Worm (Caenorhabditis elegans): Measurements from ENCODE around the gene T25F10.3.

T25F10.3 gene

ce11 chrV:6784853-6785492 lies 40.1 kb downstream of the T25F10.3 start, which contains the start of the genes spn-4 and spe-39:
spn-4 (minus strand) TSS chrV:6784903.
spe-39 (plus strand) TSS chrV:6785451.
- no peak for TF ChIP-seq ceh-9 (tag; optimal IDR thresholded peaks at IDR 0.05)
- TF ChIP-seq unc-62 (GFP tag; optimal IDR thresholded peaks at IDR 0.05), result no peak
- no peak for TF ChIP-seq jun-1 (tag; optimal IDR thresholded peaks at IDR 0.05)
- TF ChIP-seq aly-2 (tag; optimal IDR thresholded peaks at IDR 0.05), result no peak
- TF ChIP-seq fkh-10 (GFP tag; optimal IDR thresholded peaks at IDR 0.05), result no peak
- TF ChIP-seq nhr-67 (tag; optimal IDR thresholded peaks at IDR 0.05), result peak; percentile 28
- no peak for TF ChIP-seq nhr-11 (tag; optimal IDR thresholded peaks at IDR 0.05)
- TF ChIP-seq nhr-43 (tag; optimal IDR thresholded peaks at IDR 0.05; ENCODE audit: poor library complexity, severe bottlenecking), result peak; percentile 77
- no peak for TF ChIP-seq egl-27 (tag; optimal IDR thresholded peaks at IDR 0.05)
- TF ChIP-seq fkh-2 (tag; optimal IDR thresholded peaks at IDR 0.05), result no peak
- no peak for TF ChIP-seq ceh-28 (tag; optimal IDR thresholded peaks at IDR 0.05)
- TF ChIP-seq ZK546.5 (tag; optimal IDR thresholded peaks at IDR 0.05), result no peak
- TF ChIP-seq elt-3 (tag; optimal IDR thresholded peaks at IDR 0.05), result no peak
- TF ChIP-seq R02D3.7 (tag; optimal IDR thresholded peaks at IDR 0.05), result peak; percentile 66
- TF ChIP-seq nhr-237 (tag; optimal IDR thresholded peaks at IDR 0.05), result no peak
- no peak for TF ChIP-seq pha-4 (tag; optimal IDR thresholded peaks at IDR 0.05)
- TF ChIP-seq unc-39 (tag; optimal IDR thresholded peaks at IDR 0.05), result no peak
- TF ChIP-seq daf-12 (tag; optimal IDR thresholded peaks at IDR 0.05), result no peak
- TF ChIP-seq mdl-1 (tag; optimal IDR thresholded peaks at IDR 0.05), result no peak
- peak; percentile 29 for TF ChIP-seq pqm-1 (tag; optimal IDR thresholded peaks at IDR 0.05)
- no peak for TF ChIP-seq ztf-11 (tag; optimal IDR thresholded peaks at IDR 0.05)
- TF ChIP-seq mml-1 (tag; optimal IDR thresholded peaks at IDR 0.05), result no peak
- peak; percentile 51 for TF ChIP-seq nhr-76 (tag; optimal IDR thresholded peaks at IDR 0.05)
- TF ChIP-seq lsy-12 (tag; optimal IDR thresholded peaks at IDR 0.05), result peak; percentile 10
- TF ChIP-seq lin-15B (tag; optimal IDR thresholded peaks at IDR 0.05), result peak; percentile 55
- TF ChIP-seq elt-2 (tag; optimal IDR thresholded peaks at IDR 0.05), result peak; percentile 32
- peak; percentile 7 for TF ChIP-seq egl-5 (tag; optimal IDR thresholded peaks at IDR 0.05)
- no peak for TF ChIP-seq nhr-12 (tag; optimal IDR thresholded peaks at IDR 0.05)
- TF ChIP-seq elt-1 (tag; optimal IDR thresholded peaks at IDR 0.05), result peak; percentile 10
- peak; percentile 34 for TF ChIP-seq nhr-25 (tag; optimal IDR thresholded peaks at IDR 0.05)
- TF ChIP-seq ama-1 (optimal IDR thresholded peaks at IDR 0.05), result no peak
- peak; percentile 81 for TF ChIP-seq nhr-23 (tag; optimal IDR thresholded peaks at IDR 0.05)
- TF ChIP-seq tbx-2 (tag; optimal IDR thresholded peaks at IDR 0.05), result no peak
- TF ChIP-seq hmg-11 (tag; optimal IDR thresholded peaks at IDR 0.05), result peak; percentile 92
- TF ChIP-seq snpc-4 (tag; optimal IDR thresholded peaks at IDR 0.05), result peak; percentile 47
- TF ChIP-seq ztf-4 (tag; optimal IDR thresholded peaks at IDR 0.05), result no peak
- no peak for TF ChIP-seq ceh-82 (tag; optimal IDR thresholded peaks at IDR 0.05)
- TF ChIP-seq ceh-16 (tag; optimal IDR thresholded peaks at IDR 0.05), result no peak
- no peak for TF ChIP-seq fos-1 (tag; optimal IDR thresholded peaks at IDR 0.05)
- TF ChIP-seq sea-2 (GFP tag; optimal IDR thresholded peaks at IDR 0.05), result no peak
- TF ChIP-seq nhr-28 (tag; optimal IDR thresholded peaks at IDR 0.05), result no peak
- peak; percentile 53 for TF ChIP-seq skn-1 (tag; optimal IDR thresholded peaks at IDR 0.05)
- peak; percentile 83 for TF ChIP-seq nfya-1 (tag; optimal IDR thresholded peaks at IDR 0.05; ENCODE audit: insufficient read depth)
- TF ChIP-seq lin-39 (tag; optimal IDR thresholded peaks at IDR 0.05), result peak; percentile 65
- TF ChIP-seq zag-1 (tag; optimal IDR thresholded peaks at IDR 0.05), result no peak
- TF ChIP-seq nhr-77 (tag; optimal IDR thresholded peaks at IDR 0.05), result no peak
- no peak for TF ChIP-seq eor-1 (tag; optimal IDR thresholded peaks at IDR 0.05)

Measured in whole organism, L3 larva.